Worm (Caenorhabditis elegans): ENCODE measurements around the gene C56E10.3.
A peak's percentile ranks its signal among the peaks of the same experiment; 100 is the strongest.

Gene C56E10.3

DNA sequence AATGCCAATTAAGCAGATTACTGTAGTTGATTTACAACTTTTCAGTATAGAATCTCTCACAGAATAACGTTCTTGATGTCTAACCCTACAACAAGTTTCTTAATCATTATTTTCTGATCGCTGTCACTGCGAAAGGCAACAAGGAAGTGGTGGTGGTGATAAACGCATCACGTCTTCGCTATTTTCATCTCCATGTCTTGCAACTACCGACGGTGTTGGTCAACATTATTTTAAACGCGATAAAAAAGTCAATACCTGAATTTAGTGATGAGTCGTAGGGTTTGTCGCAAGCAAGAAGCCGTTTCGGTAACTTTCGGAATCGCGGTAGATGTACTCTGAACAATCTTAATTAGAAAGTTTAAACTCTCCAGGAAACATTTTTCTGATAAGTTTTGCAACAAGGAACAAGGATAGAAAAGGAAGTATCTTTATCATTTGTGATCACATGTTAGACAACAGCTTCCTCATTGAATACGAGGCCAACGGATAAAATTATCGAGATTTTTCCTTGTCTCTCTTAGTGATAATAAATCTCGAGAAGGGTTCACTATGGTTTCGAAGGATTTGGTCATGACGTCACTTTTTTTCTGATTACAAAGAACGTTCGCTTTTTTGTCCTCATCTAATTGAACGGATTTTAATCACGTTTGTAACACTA is 18.5 kb downstream of the C56E10.3 start:
- TF ChIP-seq lsy-2 (tag; optimal IDR thresholded peaks at IDR 0.05), result no peak
- no peak for TF ChIP-seq drap-1 (GFP tag; optimal IDR thresholded peaks at IDR 0.05)
- TF ChIP-seq ceh-39 (tag; optimal IDR thresholded peaks at IDR 0.05), result no peak
- TF ChIP-seq ces-1 (GFP tag; optimal IDR thresholded peaks at IDR 0.05), result no peak
- TF ChIP-seq mep-1 (tag; optimal IDR thresholded peaks at IDR 0.05), result no peak
- TF ChIP-seq bed-3 (GFP tag; optimal IDR thresholded peaks at IDR 0.05), result no peak
- TF ChIP-seq elt-3 (tag; optimal IDR thresholded peaks at IDR 0.05), result no peak
- TF ChIP-seq ztf-11 (tag; optimal IDR thresholded peaks at IDR 0.05), result no peak
- no peak for TF ChIP-seq mls-2 (tag; optimal IDR thresholded peaks at IDR 0.05)
- TF ChIP-seq nhr-237 (tag; optimal IDR thresholded peaks at IDR 0.05), result no peak
- TF ChIP-seq ceh-43 (GFP tag; optimal IDR thresholded peaks at IDR 0.05), result no peak
- TF ChIP-seq ham-2 (GFP tag; optimal IDR thresholded peaks at IDR 0.05), result no peak
- TF ChIP-seq M03D4.4 (tag; optimal IDR thresholded peaks at IDR 0.05), result no peak
- no peak for TF ChIP-seq mab-5 (tag; optimal IDR thresholded peaks at IDR 0.05)
- TF ChIP-seq lin-13 (tag; optimal IDR thresholded peaks at IDR 0.05), result no peak
- no peak for TF ChIP-seq ceh-83 (GFP tag; optimal IDR thresholded peaks at IDR 0.05)

DNA sequence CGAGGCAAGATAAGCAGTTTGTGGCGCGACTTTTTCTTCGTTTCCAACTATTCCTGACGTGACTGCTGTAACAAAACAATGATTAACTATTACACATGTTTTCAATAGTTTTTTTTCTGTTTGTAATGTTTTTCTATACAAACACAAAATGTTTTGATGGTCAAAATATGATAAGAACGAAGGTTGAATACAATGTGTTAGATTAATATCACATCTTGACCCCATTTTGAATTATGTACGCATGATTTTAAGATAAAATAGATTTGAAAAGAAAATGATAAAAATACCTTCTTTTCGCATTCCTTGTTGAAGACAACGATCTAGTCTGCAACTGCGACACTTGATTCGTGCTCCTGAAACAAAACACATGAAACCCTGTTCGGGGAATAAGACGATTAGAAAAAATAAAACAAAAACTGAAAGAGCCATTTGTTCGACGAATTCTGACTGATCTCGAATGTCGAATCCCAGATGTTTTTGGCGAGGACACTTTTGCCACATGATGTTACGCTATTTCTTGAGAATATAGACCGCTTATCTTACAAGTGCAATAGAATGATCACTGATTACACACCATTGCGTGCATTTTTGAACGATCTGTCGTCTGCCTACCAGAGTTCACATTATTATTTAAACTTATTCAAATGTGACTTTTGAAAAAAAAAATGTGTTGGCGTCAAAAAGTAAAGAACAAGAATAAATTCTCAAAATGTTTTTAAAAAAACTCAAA is 19.8 kb downstream of the C56E10.3 start:
- TF ChIP-seq unc-39 (tag; optimal IDR thresholded peaks at IDR 0.05) (no peak), elt-1 (tag; optimal IDR thresholded peaks at IDR 0.05; ENCODE audit: borderline replicate concordance, insufficient read depth) (peak; percentile 51), pha-4 (tag; optimal IDR thresholded peaks at IDR 0.05) (no peak), snpc-4 (tag; optimal IDR thresholded peaks at IDR 0.05) (no peak), bed-3 (GFP tag; optimal IDR thresholded peaks at IDR 0.05) (no peak), sptf-1 (tag; optimal IDR thresholded peaks at IDR 0.05) (no peak)

DNA sequence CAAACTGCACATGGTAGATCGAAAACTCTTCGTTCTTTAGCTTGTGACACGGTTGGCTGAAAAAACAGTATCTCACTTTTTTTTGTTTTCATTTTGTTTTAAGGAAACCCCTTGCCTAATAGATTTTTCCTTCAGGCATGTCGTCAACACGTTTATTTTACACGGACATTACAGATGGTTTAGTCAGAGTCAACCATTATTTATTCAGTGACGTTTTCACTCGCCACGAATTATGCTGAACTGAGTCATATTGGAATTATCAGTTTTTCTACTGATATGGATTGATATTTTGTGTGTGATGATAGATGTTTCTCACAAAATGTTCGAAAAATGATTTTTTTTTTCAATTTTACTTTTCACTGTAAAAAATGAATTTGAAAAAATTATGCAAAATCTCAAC is 22.0 kb downstream of the C56E10.3 start:
- TF ChIP-seq nhr-12 (tag; optimal IDR thresholded peaks at IDR 0.05) (no peak), nhr-28 (tag; optimal IDR thresholded peaks at IDR 0.05) (no peak), mab-5 (tag; optimal IDR thresholded peaks at IDR 0.05) (no peak), ceh-83 (GFP tag; optimal IDR thresholded peaks at IDR 0.05) (no peak), elt-1 (tag; optimal IDR thresholded peaks at IDR 0.05; ENCODE audit: borderline replicate concordance, insufficient read depth) (no peak), flh-1 (GFP tag; optimal IDR thresholded peaks at IDR 0.05) (no peak), mep-1 (tag; optimal IDR thresholded peaks at IDR 0.05) (no peak), ceh-39 (tag; optimal IDR thresholded peaks at IDR 0.05) (no peak), cnd-1 (tag; optimal IDR thresholded peaks at IDR 0.05) (no peak), unc-62 (GFP tag; optimal IDR thresholded peaks at IDR 0.05) (no peak), M03D4.4 (tag; optimal IDR thresholded peaks at IDR 0.05) (no peak), lin-32 (GFP tag; optimal IDR thresholded peaks at IDR 0.05) (no peak)

ce11 chrX:6668911-6669310 is 23.5 kb downstream of the C56E10.3 start, which contains the start of gene nhr-137:
Gene nhr-137 (minus strand): TSS chrX:6669011.
- TF ChIP-seq ceh-43 (GFP tag; optimal IDR thresholded peaks at IDR 0.05) (no peak), nhr-2 (tag; optimal IDR thresholded peaks at IDR 0.05) (no peak), blmp-1 (tag; optimal IDR thresholded peaks at IDR 0.05) (no peak), ztf-11 (tag; optimal IDR thresholded peaks at IDR 0.05) (no peak), nhr-12 (tag; optimal IDR thresholded peaks at IDR 0.05) (no peak), unc-120 (tag; optimal IDR thresholded peaks at IDR 0.05; ENCODE audit: poor library complexity, severe bottlenecking) (no peak), ceh-39 (tag; optimal IDR thresholded peaks at IDR 0.05) (no peak), lin-13 (tag; optimal IDR thresholded peaks at IDR 0.05) (no peak), ceh-83 (GFP tag; optimal IDR thresholded peaks at IDR 0.05) (no peak), bed-3 (GFP tag; optimal IDR thresholded peaks at IDR 0.05) (no peak), mep-1 (tag; optimal IDR thresholded peaks at IDR 0.05) (no peak), ham-2 (GFP tag; optimal IDR thresholded peaks at IDR 0.05) (no peak), zip-8 (tag; optimal IDR thresholded peaks at IDR 0.05) (no peak), mls-2 (tag; optimal IDR thresholded peaks at IDR 0.05) (no peak), lsy-2 (tag; optimal IDR thresholded peaks at IDR 0.05) (no peak), mab-5 (tag; optimal IDR thresholded peaks at IDR 0.05) (no peak), drap-1 (GFP tag; optimal IDR thresholded peaks at IDR 0.05) (no peak), elt-1 (tag; optimal IDR thresholded peaks at IDR 0.05; ENCODE audit: borderline replicate concordance, insufficient read depth) (no peak), tbx-8 (GFP tag; optimal IDR thresholded peaks at IDR 0.05) (no peak), unc-62 (GFP tag; optimal IDR thresholded peaks at IDR 0.05) (no peak)

Measured in whole organism, mixed stage, embryonic.